Fruit fly (Drosophila melanogaster) whole organism, embryonic: ENCODE measurements around the gene CG43813.
A peak's percentile ranks its signal among the peaks of the same experiment; 100 is the strongest.

ENCODE experiments used
- Antp ChIP-seq: fragments of 200-800 bp; sonication (Bioruptor generic); optimal IDR thresholded peaks from 3 replicates; lab custom pipeline; 2016; ENCODE audit warnings: missing biosample characterization, missing genetic modification characterization
- BEAF-32 ChIP-seq: fragments of 200-800 bp; sonication (Bioruptor generic); optimal IDR thresholded peaks from 3 replicates; lab custom pipeline; 2017; ENCODE audit warnings: missing biosample characterization, missing genetic modification characterization, mild to moderate bottlenecking, moderate library complexity, missing genetic modification reagents
- CG10209 ChIP-seq: fragments of 200-800 bp; sonication (Bioruptor generic); optimal IDR thresholded peaks from 3 replicates; lab custom pipeline; 2017; ENCODE audit warnings: missing biosample characterization, mild to moderate bottlenecking, missing genetic modification characterization, missing genetic modification reagents
- CG10274 ChIP-seq: fragments of 200-800 bp; sonication (Bioruptor generic); optimal IDR thresholded peaks from 3 replicates; lab custom pipeline; 2017; ENCODE audit warnings: missing biosample characterization, mild to moderate bottlenecking, missing genetic modification characterization
- CG10321 ChIP-seq: fragments of 200-800 bp; sonication (Bioruptor generic); IDR thresholded peaks from 2 replicates; pipeline ENCODE4 v1.3.6; 2022; ENCODE audit warnings: missing biosample characterization, missing genetic modification characterization
- CG10543 ChIP-seq: fragments of 200-800 bp; sonication (Bioruptor generic); optimal IDR thresholded peaks from 3 replicates; lab custom pipeline; 2017; ENCODE audit warnings: missing biosample characterization, mild to moderate bottlenecking, missing genetic modification characterization, moderate library complexity
- CG10565 ChIP-seq: fragments of 200-800 bp; sonication (Bioruptor generic); optimal IDR thresholded peaks from 3 replicates; lab custom pipeline; 2016; ENCODE audit warnings: missing biosample characterization, mild to moderate bottlenecking, missing genetic modification characterization
- CG10654 ChIP-seq: fragments of 200-800 bp; sonication (Bioruptor generic); optimal IDR thresholded peaks from 2 replicates; lab custom pipeline; 2016; ENCODE audit warnings: missing biosample characterization, missing genetic modification characterization
- CG11247 ChIP-seq: fragments of 200-800 bp; sonication (Bioruptor generic); IDR thresholded peaks from 2 replicates; pipeline ENCODE4 v1.3.6; 2022; ENCODE audit warnings: missing biosample characterization, missing genetic modification characterization
- CG1233 ChIP-seq: fragments of 200-800 bp; sonication (Bioruptor generic); optimal IDR thresholded peaks from 4 replicates; lab custom pipeline; 2018; ENCODE audit warnings: missing biosample characterization, mild to moderate bottlenecking, missing genetic modification characterization
- CG13123 ChIP-seq: fragments of 200-800 bp; sonication (Bioruptor generic); optimal IDR thresholded peaks from 2 replicates; lab custom pipeline; 2016; ENCODE audit warnings: missing biosample characterization, missing genetic modification characterization
- CG13296 ChIP-seq: fragments of 200-800 bp; sonication (Bioruptor generic); optimal IDR thresholded peaks from 3 replicates; lab custom pipeline; 2018; ENCODE audit warnings: missing biosample characterization, mild to moderate bottlenecking, missing genetic modification characterization
- CG13424 ChIP-seq: fragments of 200-800 bp; sonication (Bioruptor generic); optimal IDR thresholded peaks from 2 replicates; lab custom pipeline; 2019; ENCODE audit warnings: missing biosample characterization, mild to moderate bottlenecking, missing genetic modification characterization, moderate library complexity
- CG13624 ChIP-seq: fragments of 200-800 bp; sonication (Bioruptor generic); optimal IDR thresholded peaks from 2 replicates; lab custom pipeline; 2016; ENCODE audit warnings: missing biosample characterization, missing genetic modification characterization
- CG14965 ChIP-seq: fragments of 200-800 bp; sonication (Bioruptor generic); optimal IDR thresholded peaks from 2 replicates; lab custom pipeline; 2016; ENCODE audit warnings: missing biosample characterization, missing genetic modification characterization, borderline replicate concordance
- CG1529 ChIP-seq: fragments of 200-800 bp; sonication (Bioruptor generic); optimal IDR thresholded peaks from 3 replicates; lab custom pipeline; 2018; ENCODE audit warnings: missing biosample characterization, missing genetic modification characterization
- CG16863 ChIP-seq: fragments of 200-800 bp; sonication (Bioruptor generic); optimal IDR thresholded peaks from 3 replicates; lab custom pipeline; 2016; ENCODE audit warnings: missing biosample characterization, missing genetic modification characterization
- CG18619 ChIP-seq: fragments of 200-800 bp; sonication (Bioruptor generic); optimal IDR thresholded peaks from 3 replicates; lab custom pipeline; 2017; ENCODE audit warnings: missing biosample characterization, mild to moderate bottlenecking, missing genetic modification characterization
- CG2116 ChIP-seq: fragments of 200-800 bp; sonication (Bioruptor generic); optimal IDR thresholded peaks from 3 replicates; lab custom pipeline; 2018; ENCODE audit warnings: missing biosample characterization, mild to moderate bottlenecking, missing genetic modification characterization
- CG2120 ChIP-seq: fragments of 200-800 bp; sonication (Bioruptor generic); optimal IDR thresholded peaks from 3 replicates; lab custom pipeline; 2016; ENCODE audit warnings: missing biosample characterization, missing genetic modification characterization
- CG2889 ChIP-seq: fragments of 200-800 bp; sonication (Bioruptor generic); IDR thresholded peaks from 3 replicates; pipeline ENCODE4 v1.3.6; 2022; ENCODE audit warnings: missing biosample characterization, missing genetic modification characterization
- CG3163 ChIP-seq: fragments of 200-800 bp; sonication (Bioruptor generic); optimal IDR thresholded peaks from 3 replicates; lab custom pipeline; 2016; ENCODE audit warnings: missing biosample characterization, missing genetic modification characterization
- CG3847 ChIP-seq: fragments of 200-800 bp; sonication (Bioruptor generic); IDR thresholded peaks from 2 replicates; pipeline ENCODE4 v1.3.6; 2022; ENCODE audit warnings: missing biosample characterization, missing genetic modification characterization
- CG3995 ChIP-seq: fragments of 200-800 bp; sonication (Bioruptor generic); optimal IDR thresholded peaks from 3 replicates; lab custom pipeline; 2016; ENCODE audit warnings: missing biosample characterization, missing genetic modification characterization
- CG4424 ChIP-seq: fragments of 200-800 bp; sonication (Bioruptor generic); optimal IDR thresholded peaks from 3 replicates; lab custom pipeline; 2016; ENCODE audit warnings: missing biosample characterization, missing genetic modification characterization
- CG8359 ChIP-seq: fragments of 200-800 bp; sonication (Bioruptor generic); optimal IDR thresholded peaks from 2 replicates; lab custom pipeline; 2017; ENCODE audit warnings: missing biosample characterization, mild to moderate bottlenecking, missing genetic modification characterization, borderline replicate concordance
- CG9215 ChIP-seq: fragments of 200-800 bp; sonication (Bioruptor generic); IDR thresholded peaks from 2 replicates; pipeline ENCODE4 v1.3.6; 2022; ENCODE audit warnings: missing biosample characterization, missing genetic modification characterization
- CG9609 ChIP-seq: fragments of 200-800 bp; sonication (Bioruptor generic); optimal IDR thresholded peaks from 3 replicates; lab custom pipeline; 2016; ENCODE audit warnings: missing biosample characterization, missing genetic modification characterization
- CTCF ChIP-seq: fragments of 200-800 bp; sonication (Bioruptor generic); optimal IDR thresholded peaks from 2 replicates; lab custom pipeline; 2017; ENCODE audit warnings: missing biosample characterization, mild to moderate bottlenecking, missing genetic modification characterization, moderate library complexity
- Dad ChIP-seq: fragments of 200-800 bp; sonication (Bioruptor generic); optimal IDR thresholded peaks from 3 replicates; lab custom pipeline; 2016; ENCODE audit warnings: missing biosample characterization, missing genetic modification characterization
- Doc2 ChIP-seq: fragments of 200-800 bp; sonication (Bioruptor generic); IDR thresholded peaks from 2 replicates; pipeline ENCODE4 v1.3.6; 2022; ENCODE audit warnings: missing biosample characterization, missing genetic modification characterization
- Dp ChIP-seq: fragments of 200-800 bp; sonication (Bioruptor generic); optimal IDR thresholded peaks from 2 replicates; lab custom pipeline; 2018; ENCODE audit warnings: missing biosample characterization, mild to moderate bottlenecking, missing genetic modification characterization, moderate library complexity
- Elba2 ChIP-seq: fragments of 200-800 bp; sonication (Bioruptor generic); optimal IDR thresholded peaks from 3 replicates; lab custom pipeline; 2016; ENCODE audit warnings: missing biosample characterization, missing genetic modification characterization
- Gsc ChIP-seq: fragments of 200-800 bp; sonication (Bioruptor generic); IDR thresholded peaks from 2 replicates; pipeline ENCODE4 v1.3.6; 2022; ENCODE audit warnings: missing biosample characterization, missing genetic modification characterization
- HmgZ ChIP-seq: fragments of 200-800 bp; sonication (Bioruptor generic); optimal IDR thresholded peaks from 2 replicates; lab custom pipeline; 2018; ENCODE audit warnings: missing biosample characterization, mild to moderate bottlenecking, missing genetic modification characterization
- Meics ChIP-seq: fragments of 200-800 bp; sonication (Bioruptor generic); optimal IDR thresholded peaks from 2 replicates; lab custom pipeline; 2017; ENCODE audit warnings: missing biosample characterization, mild to moderate bottlenecking, missing genetic modification characterization
- Mrtf ChIP-seq: fragments of 200-800 bp; sonication (Bioruptor generic); IDR thresholded peaks from 3 replicates; pipeline ENCODE4 v1.3.6; 2022; ENCODE audit warnings: missing biosample characterization, missing genetic modification characterization
- Sox100B ChIP-seq: fragments of 200-800 bp; sonication (Bioruptor generic); optimal IDR thresholded peaks from 3 replicates; lab custom pipeline; 2018; ENCODE audit warnings: missing biosample characterization, mild to moderate bottlenecking, missing genetic modification characterization
- Ssrp ChIP-seq: fragments of 200-800 bp; sonication (Bioruptor generic); optimal IDR thresholded peaks from 2 replicates; lab custom pipeline; 2018; ENCODE audit warnings: missing biosample characterization, mild to moderate bottlenecking, missing genetic modification characterization, moderate library complexity
- Trl ChIP-seq, 3 experiments: fragments of >200 bp in 2 of 3; fragments of 200-800 bp in 1 of 3; sonication (Bioruptor generic) in 1 of 3; optimal IDR thresholded peaks; 2 replicates in 1 of 3; 3 replicates in 2 of 3; lab custom pipeline; 2016 to 2017; ENCODE audit warnings: missing biosample characterization in 1 of 3, missing genetic modification characterization in 1 of 3
- br ChIP-seq: fragments of >200 bp; optimal IDR thresholded peaks from 2 replicates; lab custom pipeline; 2017
- crc ChIP-seq: fragments of 200-800 bp; sonication (Bioruptor generic); optimal IDR thresholded peaks from 2 replicates; lab custom pipeline; 2016; ENCODE audit warnings: missing biosample characterization, missing genetic modification characterization
- dysf ChIP-seq: fragments of 200-800 bp; sonication (Bioruptor generic); IDR thresholded peaks from 3 replicates; pipeline ENCODE4 v1.3.6; 2022; ENCODE audit warnings: missing biosample characterization, missing genetic modification characterization
- emc ChIP-seq: fragments of 200-800 bp; sonication (Bioruptor generic); optimal IDR thresholded peaks from 2 replicates; lab custom pipeline; 2016; ENCODE audit warnings: missing biosample characterization, missing genetic modification characterization
- ewg ChIP-seq: fragments of 200-800 bp; sonication (Bioruptor generic); optimal IDR thresholded peaks from 3 replicates; lab custom pipeline; 2017; ENCODE audit warnings: mild to moderate bottlenecking, missing biosample characterization, missing genetic modification reagents, missing genetic modification characterization
- gro ChIP-seq: fragments of 200-800 bp; sonication (Bioruptor generic); optimal IDR thresholded peaks from 2 replicates; lab custom pipeline; 2016; ENCODE audit warnings: missing biosample characterization, missing genetic modification characterization
- her ChIP-seq: fragments of 200-800 bp; sonication (Bioruptor generic); optimal IDR thresholded peaks from 2 replicates; lab custom pipeline; 2016; ENCODE audit warnings: missing biosample characterization, missing genetic modification characterization
- mirr ChIP-seq: fragments of 200-800 bp; sonication (Bioruptor generic); optimal IDR thresholded peaks from 3 replicates; lab custom pipeline; 2018; ENCODE audit warnings: missing biosample characterization, mild to moderate bottlenecking, missing genetic modification characterization
- nau ChIP-seq: fragments of 200-800 bp; sonication (Bioruptor generic); optimal IDR thresholded peaks from 3 replicates; lab custom pipeline; 2017; ENCODE audit warnings: missing biosample characterization, mild to moderate bottlenecking, missing genetic modification characterization, missing genetic modification reagents
- pho ChIP-seq: fragments of 200-800 bp; sonication (Bioruptor generic); optimal IDR thresholded peaks from 2 replicates; lab custom pipeline; 2016; ENCODE audit warnings: missing biosample characterization, missing genetic modification characterization
- slp2 ChIP-seq: fragments of 200-800 bp; sonication (Bioruptor generic); optimal IDR thresholded peaks from 2 replicates; lab custom pipeline; 2016; ENCODE audit warnings: missing biosample characterization, missing genetic modification characterization
- so ChIP-seq: fragments of 200-800 bp; sonication (Bioruptor generic); IDR thresholded peaks from 3 replicates; pipeline ENCODE4 v1.3.6; 2022; ENCODE audit warnings: missing biosample characterization, missing genetic modification characterization
- ttk ChIP-seq: fragments of 200-800 bp; sonication (Bioruptor generic); IDR thresholded peaks from 2 replicates; pipeline ENCODE4 v2.1.2; 2022; ENCODE audit warnings: missing biosample characterization, missing genetic modification characterization

CG43813 gene

DNA sequence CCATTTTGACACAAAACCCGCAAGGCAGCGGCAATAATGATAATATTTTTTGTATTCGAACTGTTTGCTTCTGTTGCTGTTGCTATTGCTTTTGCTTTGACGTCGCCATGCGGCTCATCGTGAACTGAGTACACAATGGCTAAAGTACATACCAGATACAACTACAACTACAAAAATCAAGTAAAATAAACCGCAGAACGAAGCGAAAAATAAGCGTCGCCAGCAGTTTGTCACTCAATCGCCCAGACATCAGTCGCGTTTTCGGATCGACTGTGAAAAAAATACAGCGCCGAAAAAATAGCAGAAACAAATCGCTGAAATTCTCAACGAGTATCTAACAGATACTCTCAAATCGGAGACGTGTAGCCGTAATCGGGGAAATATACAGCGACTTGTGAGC, 25.5 kb upstream of the CG43813 start (continued):
- no peak for TF ChIP-seq CG10654 (GFP tag; lab: Kevin White, UChicago)
- TF ChIP-seq Dp: no peak
- no peak for TF ChIP-seq CG1529 (GFP tag; lab: Kevin White, UChicago)
- no peak for TF ChIP-seq crc
- TF ChIP-seq br (lab: Kevin White, UChicago): no peak
- TF ChIP-seq CG9609 (GFP tag; lab: Kevin White, UChicago): no peak
- no peak for TF ChIP-seq ewg (GFP tag; lab: Kevin White, UChicago)
- TF ChIP-seq CG13624: peak; percentile 28
- TF ChIP-seq Mrtf: no peak
- peak; percentile 7 for TF ChIP-seq CG3995 (GFP tag; lab: Kevin White, UChicago)
- TF ChIP-seq emc (GFP tag; lab: Kevin White, UChicago): no peak
- TF ChIP-seq Doc2 (GFP tag; lab: Robert Waterston, UW): no peak
- TF ChIP-seq HmgZ (tag; lab: Kevin White, UChicago): peak; percentile 14
- no peak for TF ChIP-seq BEAF-32 (GFP tag; lab: Kevin White, UChicago)
- peak; percentile 49; the same call in 1 of the 2 replicates for TF ChIP-seq CG11247 (GFP tag; lab: Robert Waterston, UW)
- no peak for TF ChIP-seq CG10321 (GFP tag; lab: Robert Waterston, UW)
- no peak for TF ChIP-seq CG2889
- no peak for TF ChIP-seq Trl (optimal IDR thresholded peaks at IDR 0.05; lab: Kevin White, UChicago)
- TF ChIP-seq Trl (GFP tag; optimal IDR thresholded peaks at IDR 0.05; lab: Kevin White, UChicago): peak; percentile 18
- peak; percentile 52 for TF ChIP-seq CG2120 (GFP tag; lab: Kevin White, UChicago)
- TF ChIP-seq dysf (GFP tag; lab: Robert Waterston, UW): peak; percentile 45; the same call in 1 of the 3 replicates
- TF ChIP-seq CG3163 (GFP tag; lab: Kevin White, UChicago): no peak
- no peak for TF ChIP-seq CG4424 (GFP tag; lab: Kevin White, UChicago)
- TF ChIP-seq her (GFP tag; lab: Kevin White, UChicago): peak; percentile 7
- peak; percentile 57 for TF ChIP-seq CG13296 (GFP tag; lab: Kevin White, UChicago)
- no peak for TF ChIP-seq CG13123 (GFP tag; lab: Kevin White, UChicago)
- TF ChIP-seq Antp (GFP tag; lab: Kevin White, UChicago): no peak
- peak; percentile 1 for TF ChIP-seq CG2116 (GFP tag; lab: Kevin White, UChicago)
- peak; percentile 49 for TF ChIP-seq Meics (GFP tag; lab: Kevin White, UChicago)
- no peak for TF ChIP-seq CG8359 (GFP tag; lab: Kevin White, UChicago)
- peak; percentile 55 for TF ChIP-seq CG10543 (GFP tag; lab: Kevin White, UChicago)
- TF ChIP-seq CG13424 (tag; lab: Kevin White, UChicago): peak; percentile 15
- TF ChIP-seq CG10209 (GFP tag; lab: Kevin White, UChicago): peak; percentile 49
- no peak for TF ChIP-seq CG3847 (GFP tag; lab: Robert Waterston, UW)
- TF ChIP-seq slp2 (GFP tag; lab: Kevin White, UChicago): no peak
- TF ChIP-seq Dad: no peak
- TF ChIP-seq CG9215 (GFP tag; lab: Robert Waterston, UW): no peak
- no peak for TF ChIP-seq ttk (GFP tag; lab: Robert Waterston, UW)
- no peak for TF ChIP-seq Elba2 (GFP tag; lab: Kevin White, UChicago)
- TF ChIP-seq CG10274 (GFP tag; lab: Kevin White, UChicago): no peak
- TF ChIP-seq so (GFP tag; lab: Robert Waterston, UW): 0 out of 3 replicates have a peak, but pooled peaks have one; percentile 33
- no peak for TF ChIP-seq CG10565 (GFP tag; lab: Kevin White, UChicago)
- no peak for TF ChIP-seq CG14965 (GFP tag; lab: Kevin White, UChicago)
- peak; percentile 2 for TF ChIP-seq Sox100B (GFP tag; lab: Kevin White, UChicago)
- peak; percentile 33 for TF ChIP-seq gro (GFP tag; lab: Kevin White, UChicago)
- no peak for TF ChIP-seq Gsc (GFP tag; lab: Robert Waterston, UW)
- peak; percentile 3 for TF ChIP-seq nau
- TF ChIP-seq Ssrp (tag; lab: Kevin White, UChicago): no peak
- TF ChIP-seq CG1233 (GFP tag; lab: Kevin White, UChicago): peak; percentile 16
- TF ChIP-seq mirr (GFP tag; lab: Kevin White, UChicago): peak; percentile 74
- peak; percentile 25 for TF ChIP-seq pho (GFP tag; lab: Kevin White, UChicago)
- no peak for TF ChIP-seq CG18619 (GFP tag; lab: Kevin White, UChicago)
- TF ChIP-seq CG16863: no peak
- no peak for TF ChIP-seq CTCF
